Worm (Caenorhabditis elegans): Measurements from ENCODE around the gene Y17G7B.18.
"Not testable (repeated sequence)": the region's sequence is repeated elsewhere in the genome, so short reads cannot be mapped to it uniquely, and the experiment has no call there.

Y17G7B.18 gene

ce11 chrII:12107840-12108239 lies at the start of gene Y17G7B.18:
Y17G7B.18 (minus strand) TSS chrII:12107857.
- no peak for TF ChIP-seq ceh-48 (tag; optimal IDR thresholded peaks at IDR 0.05)
- no peak for TF ChIP-seq F13H6.1 (tag; optimal IDR thresholded peaks at IDR 0.05)
- no peak for TF ChIP-seq ama-1 (optimal IDR thresholded peaks at IDR 0.05)
- peak; percentile 2 for TF ChIP-seq ceh-18 (tag; optimal IDR thresholded peaks at IDR 0.05)
- peak; percentile 34 for TF ChIP-seq ref-2 (tag; optimal IDR thresholded peaks at IDR 0.05)
- peak; percentile 78 for TF ChIP-seq nfya-1 (tag; optimal IDR thresholded peaks at IDR 0.05)
- peak; percentile 8 for TF ChIP-seq elt-2 (tag; optimal IDR thresholded peaks at IDR 0.05)
- TF ChIP-seq hlh-6 (tag; optimal IDR thresholded peaks at IDR 0.05) = no peak
- peak; percentile 77 for TF ChIP-seq unc-42 (tag; optimal IDR thresholded peaks at IDR 0.05)
- TF ChIP-seq tbx-2 (tag; optimal IDR thresholded peaks at IDR 0.05) = peak; percentile 36
- TF ChIP-seq ceh-31 (tag; optimal IDR thresholded peaks at IDR 0.05) = peak; percentile 66
- no peak for TF ChIP-seq ceh-9 (tag; optimal IDR thresholded peaks at IDR 0.05)
- peak; percentile 22 for TF ChIP-seq unc-86 (tag; optimal IDR thresholded peaks at IDR 0.05)

- not testable (repeated sequence) for TF ChIP-seq T23F11.4 (GFP tag; optimal IDR thresholded peaks at IDR 0.05); nhr-11 (tag; optimal IDR thresholded peaks at IDR 0.05); ceh-18 (tag; optimal IDR thresholded peaks at IDR 0.05)
Observed at ce11 chrII:12154186-12154585, 46.5 kb upstream of the Y17G7B.18 start, which contains the start of gene Y57A10A.5. Y57A10A.5 (plus strand) TSS chrII:12154486.

ce11 chrII:12151640-12152039 lies 44.0 kb upstream of the Y17G7B.18 start, which contains the start of gene Y57A10A.4:
Y57A10A.4 (plus strand) TSS chrII:12151940.
- not testable (repeated sequence) for TF ChIP-seq ztf-16, rnt-1, ceh-48 (tag; optimal IDR thresholded peaks at IDR 0.05)

- TF ChIP-seq ceh-18 (tag; optimal IDR thresholded peaks at IDR 0.05) (no peak), pax-1 (tag; optimal IDR thresholded peaks at IDR 0.05) (no peak), npax-4 (tag; optimal IDR thresholded peaks at IDR 0.05) (no peak), sdc-2 (tag; optimal IDR thresholded peaks at IDR 0.05) (no peak), che-1 (tag; optimal IDR thresholded peaks at IDR 0.05) (no peak), ceh-2 (tag; optimal IDR thresholded peaks at IDR 0.05) (no peak)
Observed at ce11 chrII:12150227-12150626, 42.6 kb upstream of the Y17G7B.18 start.

ce11 chrII:12147331-12147730 lies 39.7 kb upstream of the Y17G7B.18 start, which contains the start of gene Y57A10A.2:
Y57A10A.2 (plus strand) TSS chrII:12147631.
- no peak for TF ChIP-seq sox-2 (GFP tag; IDR thresholded peaks at IDR 0.05)
- no peak for TF ChIP-seq nfya-1 (tag; optimal IDR thresholded peaks at IDR 0.05)
- no peak for TF ChIP-seq ztf-16 (tag; optimal IDR thresholded peaks at IDR 0.05)
- no peak for TF ChIP-seq unc-42 (tag; optimal IDR thresholded peaks at IDR 0.05)

- no peak for TF ChIP-seq ceh-19 (GFP tag; optimal IDR thresholded peaks at IDR 0.05)
- no peak for TF ChIP-seq hlh-13 (GFP tag; optimal IDR thresholded peaks at IDR 0.05)
- no peak for TF ChIP-seq T23F11.4 (GFP tag; optimal IDR thresholded peaks at IDR 0.05)
- no peak for TF ChIP-seq rnt-1 (tag; optimal IDR thresholded peaks at IDR 0.05)
- no peak for TF ChIP-seq tbx-7 (tag; optimal IDR thresholded peaks at IDR 0.05)
- no peak for TF ChIP-seq ceh-22 (tag; optimal IDR thresholded peaks at IDR 0.05)
- no peak for TF ChIP-seq fkh-6 (tag; optimal IDR thresholded peaks at IDR 0.05)
- no peak for TF ChIP-seq pha-2 (tag; optimal IDR thresholded peaks at IDR 0.05)
- no peak for TF ChIP-seq F13H6.1 (tag; optimal IDR thresholded peaks at IDR 0.05)
- TF ChIP-seq npax-4 (tag; optimal IDR thresholded peaks at IDR 0.05) = no peak
- no peak for TF ChIP-seq sox-4 (tag; optimal IDR thresholded peaks at IDR 0.05)
- TF ChIP-seq K02D7.2 (tag; optimal IDR thresholded peaks at IDR 0.05) = no peak
- no peak for TF ChIP-seq lim-6 (tag; optimal IDR thresholded peaks at IDR 0.05)
- TF ChIP-seq zip-5 (tag; optimal IDR thresholded peaks at IDR 0.05) = no peak
Observed at ce11 chrII:12143558-12143957, 35.9 kb upstream of the Y17G7B.18 start.
